Worm (Caenorhabditis elegans) whole organism, L4 larva: ENCODE results near the gene brd-1.

Experiments used
- D1046.2 ChIP-seq: fragments of 200-800 bp; sonication (Bioruptor generic); IDR thresholded peaks from 2 replicates; pipeline ENCODE4 v1.3.6; 2022; ENCODE audit warnings: missing genetic modification characterization, missing compliant biosample characterization
- F26F4.8 ChIP-seq: fragments of 200-800 bp; sonication (Bioruptor generic); conservative IDR thresholded peaks from 2 replicates; pipeline ENCODE4 v1.3.6; 2022; ENCODE audit warnings: missing genetic modification characterization, missing compliant biosample characterization
- F37D6.2 ChIP-seq: sonication (generic microtip); optimal IDR thresholded peaks from 2 replicates; lab custom pipeline; 2016; ENCODE audit warnings: mild to moderate bottlenecking, missing genetic modification characterization, missing compliant biosample characterization
- F49E8.2 ChIP-seq: sonication (generic microtip); optimal IDR thresholded peaks from 2 replicates; lab custom pipeline; 2016; ENCODE audit warnings: missing compliant biosample characterization, mild to moderate bottlenecking, missing genetic modification characterization, borderline replicate concordance
- T20F7.1 ChIP-seq: fragments of 200-800 bp; sonication (Bioruptor generic); optimal IDR thresholded peaks from 2 replicates; lab custom pipeline; 2018; ENCODE audit warnings: mild to moderate bottlenecking, missing genetic modification characterization, missing compliant biosample characterization
- Y48G9A.11 ChIP-seq: fragments of 200-800 bp; sonication (Bioruptor generic); IDR thresholded peaks from 2 replicates; pipeline ENCODE4 v1.3.6; 2022; ENCODE audit warnings: missing genetic modification reagents, missing genetic modification characterization, missing compliant biosample characterization
- Y75B8A.6 ChIP-seq: fragments of 200-800 bp; sonication (Bioruptor generic); IDR thresholded peaks from 2 replicates; pipeline ENCODE4 v1.3.6; 2022; ENCODE audit warnings: missing genetic modification reagents, missing genetic modification characterization, missing compliant biosample characterization
- ZK546.5 ChIP-seq, 2 experiments: sonication (generic microtip); optimal IDR thresholded peaks; 2 replicates each; lab custom pipeline; 2017; ENCODE audit warnings: missing biosample characterization in 2 of 2, missing genetic modification characterization in 2 of 2
- aha-1 ChIP-seq: fragments of 150-350 bp; peaks from one replicate; lab custom pipeline; 2014; ENCODE audit warnings: missing biosample characterization, missing genetic modification characterization
- ama-1 ChIP-seq: fragments of 150-350 bp; optimal IDR thresholded peaks from 2 replicates; lab custom pipeline; 2014; ENCODE audit warnings: inconsistent platforms, mixed read lengths
- arid-1 ChIP-seq: fragments of 200-800 bp; sonication (Bioruptor generic); conservative IDR thresholded peaks from 2 replicates; pipeline ENCODE4 v1.3.6; 2022; ENCODE audit warnings: missing genetic modification reagents, missing genetic modification characterization, missing compliant biosample characterization
- ceh-20 ChIP-seq: fragments of 200-800 bp; sonication (Bioruptor generic); IDR thresholded peaks from 2 replicates; pipeline ENCODE4 v1.3.6; 2022; ENCODE audit warnings: missing genetic modification reagents, missing genetic modification characterization, missing compliant biosample characterization
- ceh-62 ChIP-seq: sonication (generic microtip); optimal IDR thresholded peaks from 2 replicates; lab custom pipeline; 2017; ENCODE audit warnings: missing biosample characterization, missing genetic modification characterization
- ctbp-1 ChIP-seq: fragments of 200-800 bp; sonication (Bioruptor generic); IDR thresholded peaks from 2 replicates; pipeline ENCODE4 v1.3.6; 2022; ENCODE audit warnings: missing genetic modification reagents, missing genetic modification characterization, missing compliant biosample characterization
- daf-12 ChIP-seq: fragments of 150-350 bp; optimal IDR thresholded peaks from 2 replicates; lab custom pipeline; 2014; ENCODE audit warnings: missing biosample characterization, missing genetic modification reagents, missing genetic modification characterization
- dmd-6 ChIP-seq: fragments of 200-800 bp; sonication (Bioruptor generic); IDR thresholded peaks from 2 replicates; pipeline ENCODE4 v1.3.6; 2022; ENCODE audit warnings: missing genetic modification reagents, missing genetic modification characterization, missing compliant biosample characterization
- dmd-8 ChIP-seq: fragments of 200-800 bp; sonication (Bioruptor generic); IDR thresholded peaks from 2 replicates; pipeline ENCODE4 v1.3.6; 2022; ENCODE audit warnings: missing genetic modification characterization, missing compliant biosample characterization
- duxl-1 ChIP-seq: sonication (generic microtip); optimal IDR thresholded peaks from 2 replicates; lab custom pipeline; 2016; ENCODE audit warnings: mild to moderate bottlenecking, missing genetic modification characterization, moderate library complexity, missing compliant biosample characterization; ENCODE audit not compliant: poor library complexity
- dve-1 ChIP-seq: sonication (generic microtip); optimal IDR thresholded peaks from 2 replicates; lab custom pipeline; 2017; ENCODE audit warnings: antibody characterized with exemption, mild to moderate bottlenecking, missing genetic modification characterization, missing compliant biosample characterization; ENCODE audit not compliant: insufficient read depth
- fkh-10 ChIP-seq: fragments of 150-350 bp; optimal IDR thresholded peaks from 2 replicates; lab custom pipeline; 2014; ENCODE audit warnings: missing biosample characterization, missing genetic modification reagents, missing genetic modification characterization
- hif-1 ChIP-seq, 2 experiments: sonication (generic microtip); optimal IDR thresholded peaks; 2 replicates each; lab custom pipeline; 2016 to 2017; ENCODE audit warnings: missing compliant biosample characterization in 2 of 2, missing genetic modification characterization in 2 of 2, missing genetic modification reagents in 2 of 2, missing genotype in 2 of 2, mild to moderate bottlenecking in 1 of 2
- hlh-11 ChIP-seq: fragments of 200-800 bp; sonication (Bioruptor generic); optimal IDR thresholded peaks from 2 replicates; lab custom pipeline; 2018; ENCODE audit warnings: mild to moderate bottlenecking, missing genetic modification characterization, missing compliant biosample characterization
- jun-1 ChIP-seq: fragments of 150-350 bp; optimal IDR thresholded peaks from 2 replicates; lab custom pipeline; 2014; ENCODE audit warnings: missing biosample characterization, missing genetic modification reagents, missing genetic modification characterization
- lin-1 ChIP-seq: fragments of 200-800 bp; sonication (Bioruptor generic); IDR thresholded peaks from 2 replicates; pipeline ENCODE4 v1.3.6; 2022; ENCODE audit warnings: missing genetic modification reagents, missing genetic modification characterization, missing compliant biosample characterization
- lin-13 ChIP-seq: fragments of 150-350 bp; optimal IDR thresholded peaks from 2 replicates; lab custom pipeline; 2014; ENCODE audit warnings: missing biosample characterization, missing genetic modification reagents, missing genetic modification characterization
- lin-38 ChIP-seq: fragments of 200-800 bp; sonication (Bioruptor generic); IDR thresholded peaks from 2 replicates; pipeline ENCODE4 v1.3.6; 2022; ENCODE audit warnings: missing genetic modification reagents, missing genetic modification characterization, missing compliant biosample characterization
- lin-39 ChIP-seq: fragments of 150-350 bp; optimal IDR thresholded peaks from 2 replicates; lab custom pipeline; 2014; ENCODE audit warnings: missing biosample characterization, missing genetic modification reagents, missing genetic modification characterization
- madf-9 ChIP-seq: fragments of 200-800 bp; sonication (Bioruptor generic); conservative IDR thresholded peaks from 2 replicates; pipeline ENCODE4 v1.3.6; 2022; ENCODE audit warnings: missing genetic modification reagents, missing genetic modification characterization, missing compliant biosample characterization
- mdl-1 ChIP-seq, 2 experiments: fragments of 150-350 bp in 1 of 2; sonication (generic microtip) in 1 of 2; optimal IDR thresholded peaks; 2 replicates each; lab custom pipeline; 2014 to 2017; ENCODE audit warnings: missing biosample characterization in 2 of 2, missing genetic modification characterization in 2 of 2
- mdt-29 ChIP-seq: fragments of 200-800 bp; sonication (Bioruptor generic); IDR thresholded peaks from 2 replicates; pipeline ENCODE4 v1.3.6; 2022; ENCODE audit warnings: missing genetic modification reagents, missing genetic modification characterization, missing compliant biosample characterization
- mes-2 ChIP-seq: sonication (generic microtip); optimal IDR thresholded peaks from 2 replicates; lab custom pipeline; 2016; ENCODE audit warnings: missing genotype, mild to moderate bottlenecking, missing genetic modification characterization, missing compliant biosample characterization; ENCODE audit not compliant: poor library complexity, severe bottlenecking
- mxl-2 ChIP-seq: fragments of 200-800 bp; sonication (Bioruptor generic); conservative IDR thresholded peaks from 2 replicates; pipeline ENCODE4 v1.3.6; 2022; ENCODE audit warnings: missing genetic modification reagents, missing genetic modification characterization, missing compliant biosample characterization
- nhr-10 ChIP-seq: fragments of 150-350 bp; optimal IDR thresholded peaks from 2 replicates; lab custom pipeline; 2014; ENCODE audit warnings: missing biosample characterization, missing genetic modification characterization
- nhr-11 ChIP-seq: fragments of 150-350 bp; optimal IDR thresholded peaks from 2 replicates; lab custom pipeline; 2014; ENCODE audit warnings: missing biosample characterization, missing genetic modification characterization
- nhr-237 ChIP-seq: sonication (generic microtip); optimal IDR thresholded peaks from 2 replicates; lab custom pipeline; 2017; ENCODE audit warnings: missing biosample characterization, missing genetic modification characterization
- nhr-28 ChIP-seq: fragments of 150-350 bp; optimal IDR thresholded peaks from 2 replicates; lab custom pipeline; 2014; ENCODE audit warnings: missing biosample characterization, missing genetic modification characterization
- nhr-41 ChIP-seq: fragments of 200-800 bp; sonication (Bioruptor generic); IDR thresholded peaks from 2 replicates; pipeline ENCODE4 v1.3.6; 2022; ENCODE audit warnings: missing genetic modification reagents, missing genetic modification characterization, missing compliant biosample characterization
- nhr-42 ChIP-seq: fragments of 200-800 bp; sonication (Bioruptor generic); IDR thresholded peaks from 2 replicates; pipeline ENCODE4 v1.3.6; 2022; ENCODE audit warnings: missing genetic modification characterization, missing compliant biosample characterization
- nhr-48 ChIP-seq: sonication (generic microtip); optimal IDR thresholded peaks from 2 replicates; lab custom pipeline; 2016; ENCODE audit warnings: mild to moderate bottlenecking, missing genetic modification characterization, missing compliant biosample characterization
- nhr-6 ChIP-seq: fragments of 150-350 bp; optimal IDR thresholded peaks from 2 replicates; lab custom pipeline; 2014; ENCODE audit warnings: missing biosample characterization, missing genetic modification characterization
- php-3 ChIP-seq: fragments of 200-800 bp; sonication (Bioruptor generic); IDR thresholded peaks from 2 replicates; pipeline ENCODE4 v1.3.6; 2022; ENCODE audit warnings: missing genetic modification reagents, missing genetic modification characterization, missing compliant biosample characterization
- pqm-1 ChIP-seq: sonication (generic microtip); optimal IDR thresholded peaks from 2 replicates; lab custom pipeline; 2017; ENCODE audit warnings: missing biosample characterization, missing genetic modification characterization
- saeg-2 ChIP-seq: fragments of 200-800 bp; sonication (Bioruptor generic); IDR thresholded peaks from 2 replicates; pipeline ENCODE4 v1.3.6; 2022; ENCODE audit warnings: missing genetic modification reagents, missing genetic modification characterization, missing compliant biosample characterization
- sdz-12 ChIP-seq: fragments of 200-800 bp; sonication (Bioruptor generic); optimal IDR thresholded peaks from 2 replicates; lab custom pipeline; 2018; ENCODE audit warnings: mild to moderate bottlenecking, missing genetic modification characterization, missing compliant biosample characterization
- snpc-1.2 ChIP-seq: fragments of 200-800 bp; sonication (Bioruptor generic); IDR thresholded peaks from 2 replicates; pipeline ENCODE4 v1.3.6; 2022; ENCODE audit warnings: missing genetic modification reagents, missing genetic modification characterization, missing compliant biosample characterization
- tra-1 ChIP-seq: fragments of 200-800 bp; sonication (Bioruptor generic); IDR thresholded peaks from 2 replicates; pipeline ENCODE4 v1.3.6; 2022; ENCODE audit warnings: missing genetic modification reagents, missing genetic modification characterization, missing compliant biosample characterization
- unc-130 ChIP-seq: sonication (generic microtip); optimal IDR thresholded peaks from 2 replicates; lab custom pipeline; 2016; ENCODE audit warnings: missing genetic modification reagents, missing genetic modification characterization, missing compliant biosample characterization
- unc-39 ChIP-seq: sonication (generic microtip); optimal IDR thresholded peaks from 2 replicates; lab custom pipeline; 2017; ENCODE audit warnings: missing biosample characterization, missing genetic modification characterization
- unc-62 ChIP-seq, 3 experiments: fragments of 150-350 bp in 1 of 3; sonication (generic microtip); optimal IDR thresholded peaks in 2 of 3; peaks in 1 of 3; 1 replicate in 1 of 3; 2 replicates in 2 of 3; lab custom pipeline; 2014 to 2017; ENCODE audit warnings: missing biosample characterization in 3 of 3, missing genetic modification characterization in 3 of 3, missing genetic modification reagents in 3 of 3, missing genotype in 1 of 3
- zfp-3 ChIP-seq: fragments of 200-800 bp; sonication (Bioruptor generic); conservative IDR thresholded peaks from 2 replicates; pipeline ENCODE4 v1.3.6; 2022; ENCODE audit warnings: missing genetic modification reagents, missing genetic modification characterization, missing compliant biosample characterization
- zip-11 ChIP-seq: fragments of 200-800 bp; sonication (Bioruptor generic); IDR thresholded peaks from 2 replicates; pipeline ENCODE4 v1.3.6; 2022; ENCODE audit warnings: missing genetic modification characterization, missing compliant biosample characterization

brd-1 gene

DNA sequence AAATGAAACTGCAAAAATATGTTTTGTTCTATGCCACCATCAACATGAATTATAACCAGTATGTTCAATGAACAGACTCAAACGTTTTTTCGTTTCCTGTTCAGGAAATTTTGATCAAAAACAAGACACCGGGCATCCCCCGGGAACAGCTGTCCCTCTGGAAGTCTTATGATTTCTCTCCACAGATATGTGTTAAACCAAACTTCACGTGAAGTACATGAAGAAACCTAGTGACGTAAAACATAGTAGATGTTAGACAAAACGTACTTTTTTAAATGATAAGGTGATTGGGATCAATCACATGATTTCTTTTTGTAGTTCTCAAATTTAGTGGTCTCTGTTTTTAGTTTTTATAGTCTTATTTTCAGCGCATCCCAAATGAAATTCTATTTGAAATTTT is 9.2 kb upstream of the brd-1 start:
- no peak for TF ChIP-seq ceh-62 (tag; lab: Kevin White, UChicago)
- TF ChIP-seq zip-11, result no peak
- no peak for TF ChIP-seq sdz-12 (GFP tag; lab: Kevin White, UChicago)
- no peak for TF ChIP-seq nhr-42 (GFP tag; lab: Robert Waterston, UW)
- TF ChIP-seq F49E8.2, result no peak
- no peak for TF ChIP-seq aha-1 (tag; lab: Kevin White, UChicago)
- peak; percentile 61 for TF ChIP-seq dve-1 (tag; lab: Kevin White, UChicago)
- TF ChIP-seq daf-12, result no peak
- no peak for TF ChIP-seq fkh-10
- TF ChIP-seq mes-2 (tag; lab: Kevin White, UChicago), result no peak
- no peak for TF ChIP-seq saeg-2
- no peak for TF ChIP-seq pqm-1 (tag; lab: Kevin White, UChicago)
- peak in 1 of 2 experiments; percentile 72 for TF ChIP-seq unc-62 (GFP tag; optimal IDR thresholded peaks at IDR 0.05 in 1 of 2; lab: Kevin White, UChicago)
- no peak for TF ChIP-seq unc-62 (tag; optimal IDR thresholded peaks at IDR 0.05; lab: Kevin White, UChicago)
- TF ChIP-seq ZK546.5 (tag; optimal IDR thresholded peaks at IDR 0.05; lab: Kevin White, UChicago), result no peak
- 0 out of 2 replicates have a peak, but pooled peaks have one; percentile 31 for TF ChIP-seq lin-1 (GFP tag; lab: Robert Waterston, UW)
- TF ChIP-seq ctbp-1, result no peak
- peak; percentile 47 for TF ChIP-seq nhr-48
- TF ChIP-seq php-3 (GFP tag; lab: Robert Waterston, UW), result 0 out of 2 replicates have a peak, but pooled peaks have one; percentile 38
- peak; percentile 60 for TF ChIP-seq mxl-2 (GFP tag; lab: Robert Waterston, UW)
- TF ChIP-seq tra-1, result 0 out of 2 replicates have a peak, but pooled peaks have one; percentile 30
- peak; percentile 81 for TF ChIP-seq hlh-11 (tag; lab: Kevin White, UChicago)
- peak in 1 of 2 experiments; percentile 52 for TF ChIP-seq mdl-1 (tag; optimal IDR thresholded peaks at IDR 0.05; lab: Kevin White, UChicago)
- no peak for TF ChIP-seq jun-1 (tag; lab: Kevin White, UChicago)
- no peak for TF ChIP-seq F26F4.8 (GFP tag; lab: Robert Waterston, UW)
- TF ChIP-seq lin-38 (GFP tag; lab: Robert Waterston, UW), result no peak
- TF ChIP-seq duxl-1 (tag; lab: Kevin White, UChicago), result no peak
- TF ChIP-seq T20F7.1, result peak; percentile 51
- no peak for TF ChIP-seq Y48G9A.11 (GFP tag; lab: Robert Waterston, UW)
- no peak for TF ChIP-seq ama-1 (lab: Kevin White, UChicago)
- no peak for TF ChIP-seq Y75B8A.6 (GFP tag; lab: Robert Waterston, UW)
- TF ChIP-seq lin-39 (tag; lab: Kevin White, UChicago), result no peak
- TF ChIP-seq nhr-28 (tag; lab: Kevin White, UChicago), result peak; percentile 80
- peak; percentile 69 for TF ChIP-seq nhr-11 (tag; lab: Kevin White, UChicago)
- TF ChIP-seq nhr-10 (tag; lab: Kevin White, UChicago), result no peak
- 0 out of 2 replicates have a peak, but pooled peaks have one; percentile 16 for TF ChIP-seq zfp-3 (GFP tag; lab: Robert Waterston, UW)
- TF ChIP-seq F37D6.2 (tag; lab: Kevin White, UChicago), result no peak
- TF ChIP-seq unc-39 (tag; lab: Kevin White, UChicago), result no peak
- TF ChIP-seq madf-9 (GFP tag; lab: Robert Waterston, UW), result no peak
- TF ChIP-seq nhr-237 (tag; lab: Kevin White, UChicago), result no peak
- no peak for TF ChIP-seq D1046.2 (GFP tag; lab: Robert Waterston, UW)
- no peak for TF ChIP-seq mdt-29 (GFP tag; lab: Robert Waterston, UW)
- TF ChIP-seq dmd-6 (GFP tag; lab: Robert Waterston, UW), result peak; percentile 74
- no peak for TF ChIP-seq unc-130 (GFP tag; lab: Kevin White, UChicago)
- TF ChIP-seq nhr-6 (tag; lab: Kevin White, UChicago), result no peak
- TF ChIP-seq ceh-20, result peak; percentile 58; the same call in 1 of the 2 replicates
- TF ChIP-seq nhr-41 (GFP tag; lab: Robert Waterston, UW), result no peak
- TF ChIP-seq hif-1 (tag; optimal IDR thresholded peaks at IDR 0.05; lab: Kevin White, UChicago), result no peak
- no peak for TF ChIP-seq snpc-1.2 (GFP tag; lab: Robert Waterston, UW)
- TF ChIP-seq dmd-8 (GFP tag; lab: Robert Waterston, UW), result no peak
- TF ChIP-seq lin-13 (GFP tag; lab: Kevin White, UChicago), result no peak
- no peak for TF ChIP-seq arid-1 (GFP tag; lab: Robert Waterston, UW)
